Worm (Caenorhabditis elegans) whole organism, midembryonic: ENCODE measurements around the gene nlp-36.

ENCODE experiments used
- T22C8.4 ChIP-seq: fragments of 200-800 bp; sonication (Bioruptor generic); IDR thresholded peaks from 2 replicates; pipeline ENCODE4 v1.3.6; 2022; ENCODE audit warnings: missing genetic modification characterization, missing compliant biosample characterization
- cog-1 ChIP-seq: sonication (generic microtip); optimal IDR thresholded peaks from 2 replicates; lab custom pipeline; 2016; ENCODE audit warnings: missing genetic modification characterization, missing compliant biosample characterization
- flt-1 ChIP-seq: fragments of 200-800 bp; sonication (Bioruptor generic); IDR thresholded peaks from 2 replicates; pipeline ENCODE4 v1.3.6; 2022; ENCODE audit warnings: missing genetic modification characterization, missing compliant biosample characterization
- klf-2 ChIP-seq: fragments of 200-800 bp; sonication (Bioruptor generic); conservative IDR thresholded peaks from 2 replicates; pipeline ENCODE4 v1.3.6; 2022; ENCODE audit warnings: missing genetic modification reagents, missing genetic modification characterization, missing compliant biosample characterization
- med-1 ChIP-seq: sonication (generic microtip); optimal IDR thresholded peaks from 2 replicates; lab custom pipeline; 2017; ENCODE audit warnings: missing genetic modification characterization, mild to moderate bottlenecking, missing compliant biosample characterization, antibody characterized with exemption, missing genetic modification reagents; ENCODE audit not compliant: insufficient read depth
- ref-1 ChIP-seq: fragments of 200-800 bp; sonication (Bioruptor generic); conservative IDR thresholded peaks from 2 replicates; pipeline ENCODE4 v1.3.6; 2022; ENCODE audit warnings: missing genetic modification reagents, missing genetic modification characterization, missing compliant biosample characterization
- tab-1 ChIP-seq: fragments of 200-800 bp; sonication (Bioruptor generic); IDR thresholded peaks from 2 replicates; pipeline ENCODE4 v1.3.6; 2022; ENCODE audit warnings: missing genetic modification characterization, missing compliant biosample characterization
- ztf-23 ChIP-seq: fragments of 200-800 bp; sonication (Bioruptor generic); IDR thresholded peaks from 2 replicates; pipeline ENCODE4 v1.3.6; 2022; ENCODE audit warnings: missing genetic modification reagents, missing genetic modification characterization, missing compliant biosample characterization
- ztf-29 ChIP-seq: fragments of 200-800 bp; sonication (Bioruptor generic); IDR thresholded peaks from 2 replicates; pipeline ENCODE4 v1.3.6; 2022; ENCODE audit warnings: missing genetic modification reagents, missing genetic modification characterization, missing compliant biosample characterization

The nlp-36 gene

ce11 chrIII:9488431-9488830, at the start of gene nlp-36:
Gene nlp-36 (plus strand): TSS chrIII:9488731.
- TF ChIP-seq ztf-29: no peak
- TF ChIP-seq med-1 (GFP tag; lab: Kevin White, UChicago): no peak
- no peak for TF ChIP-seq klf-2
- TF ChIP-seq flt-1: no peak
- TF ChIP-seq cog-1 (tag; lab: Kevin White, UChicago): no peak
- no peak for TF ChIP-seq ztf-23
- TF ChIP-seq ref-1 (GFP tag; lab: Robert Waterston, UW): no peak

ce11 chrIII:9439399-9439798, 49.1 kb upstream of the nlp-36 start, which contains the start of gene F54C8.1:
Gene F54C8.1 (plus strand): TSS chrIII:9439699.
- no peak for TF ChIP-seq cog-1 (tag; lab: Kevin White, UChicago)
- TF ChIP-seq ref-1 (GFP tag; lab: Robert Waterston, UW): no peak
- no peak for TF ChIP-seq klf-2
- no peak for TF ChIP-seq ztf-23
- no peak for TF ChIP-seq flt-1
- no peak for TF ChIP-seq T22C8.4 (GFP tag; lab: Robert Waterston, UW)
- TF ChIP-seq tab-1 (GFP tag; lab: Robert Waterston, UW): no peak
- no peak for TF ChIP-seq ztf-29
- no peak for TF ChIP-seq med-1 (GFP tag; lab: Kevin White, UChicago)

ce11 chrIII:9441133-9441532, 47.4 kb upstream of the nlp-36 start, which contains the start of gene emb-30:
Gene emb-30 (minus strand): TSS chrIII:9441460.
- TF ChIP-seq flt-1 (0 out of 2 replicates have a peak, but pooled peaks have one; percentile 13), klf-2 (no peak)

DNA sequence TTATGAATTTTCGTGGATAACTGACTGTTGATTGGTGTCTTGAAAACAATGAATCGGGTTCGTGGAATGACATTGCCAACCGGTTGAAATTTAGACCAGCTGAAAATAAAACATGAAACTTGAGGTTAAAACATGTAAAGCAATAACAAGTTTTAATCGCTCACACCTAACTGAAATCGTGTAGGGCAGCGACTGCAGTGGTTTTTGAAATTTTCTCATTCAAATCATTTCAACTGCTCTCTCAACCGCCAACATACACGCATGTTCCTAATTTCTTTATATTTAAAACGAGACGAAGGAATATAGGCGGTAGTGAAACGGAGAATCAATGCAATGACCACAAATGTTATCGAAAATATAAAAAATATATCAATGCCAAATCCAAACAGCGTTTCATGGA, 45.7 kb upstream of the nlp-36 start:
- TF ChIP-seq ref-1 (GFP tag; lab: Robert Waterston, UW) (no peak), cog-1 (tag; lab: Kevin White, UChicago) (no peak), klf-2 (no peak)

DNA sequence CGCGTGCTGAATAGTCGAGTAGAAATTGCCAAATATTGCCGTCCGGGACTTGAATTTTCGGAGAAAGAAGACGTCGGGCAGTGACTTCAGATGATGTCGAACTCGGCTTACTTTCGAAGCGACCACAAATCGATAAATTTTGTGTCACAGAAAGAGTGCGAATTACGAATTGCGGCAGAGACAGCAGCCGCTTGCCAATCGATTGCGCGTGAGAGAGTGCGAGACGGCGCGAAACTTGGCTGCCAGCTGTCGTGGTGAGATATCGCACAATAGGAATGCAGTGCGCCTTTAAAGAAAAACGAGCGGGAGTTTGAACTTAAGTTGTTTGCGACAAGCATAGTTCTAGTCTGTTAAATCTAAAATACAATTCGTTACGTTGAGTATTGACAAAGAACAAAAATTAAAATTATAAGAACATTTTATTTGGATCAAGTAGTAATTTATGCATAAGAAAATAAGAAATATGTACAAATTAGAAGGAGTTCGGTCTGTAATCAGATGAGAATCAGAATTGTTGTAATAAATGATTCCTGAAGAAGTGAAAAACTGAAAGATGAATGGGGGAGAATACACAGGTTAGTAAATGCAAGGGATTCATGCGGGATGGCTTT, 45.0 kb upstream of the nlp-36 start, which contains the start of gene pir-2:
pir-2 (minus strand) TSS at position 218 of the 611 bp plus-strand sequence.
- no peak for TF ChIP-seq flt-1
- TF ChIP-seq tab-1 (GFP tag; lab: Robert Waterston, UW): peak; percentile 13; the same call in 1 of the 2 replicates
- peak; percentile 76 for TF ChIP-seq ztf-23
- no peak for TF ChIP-seq ztf-29
- no peak for TF ChIP-seq med-1 (GFP tag; lab: Kevin White, UChicago)
- TF ChIP-seq cog-1 (tag; lab: Kevin White, UChicago): peak; percentile 25
- no peak for TF ChIP-seq ref-1 (GFP tag; lab: Robert Waterston, UW)
- TF ChIP-seq klf-2: no peak
- peak; percentile 98 for TF ChIP-seq T22C8.4 (GFP tag; lab: Robert Waterston, UW)

DNA sequence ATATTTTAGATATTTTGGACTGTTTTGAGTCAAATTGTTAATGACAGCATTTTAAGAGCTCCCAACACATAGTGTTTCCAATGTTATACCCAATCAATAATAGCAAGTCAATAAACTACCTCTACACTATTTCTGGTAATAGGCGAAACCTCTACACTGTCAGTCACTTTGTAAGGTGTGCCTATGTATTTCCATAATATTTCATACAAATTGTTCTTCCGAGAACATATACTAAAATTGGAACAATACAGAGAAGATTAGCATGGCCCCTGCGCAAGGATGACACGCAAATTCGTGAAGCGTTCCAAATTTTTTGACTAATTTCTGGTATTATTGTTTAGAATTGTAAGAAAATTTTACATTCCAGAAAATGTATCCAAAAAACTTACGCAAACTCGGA, 42.8 kb upstream of the nlp-36 start:
- 0 out of 2 replicates have a peak, but pooled peaks have one; percentile 15 for TF ChIP-seq flt-1

- TF ChIP-seq flt-1: peak; percentile 75; the same call in 1 of the 2 replicates
These were observed 40.9 kb upstream of the nlp-36 start for ce11 chrIII:9447634-9448033.

ce11 chrIII:9449831-9450230, 38.7 kb upstream of the nlp-36 start, which contains the start of gene F54C8.6:
Gene F54C8.6 (minus strand): TSS chrIII:9449931.
- TF ChIP-seq flt-1 (no peak), T22C8.4 (GFP tag; lab: Robert Waterston, UW) (no peak), med-1 (GFP tag; lab: Kevin White, UChicago) (no peak), klf-2 (no peak), ztf-23 (no peak), tab-1 (GFP tag; lab: Robert Waterston, UW) (no peak), ref-1 (GFP tag; lab: Robert Waterston, UW) (no peak), ztf-29 (no peak), cog-1 (tag; lab: Kevin White, UChicago) (no peak)

- TF ChIP-seq T22C8.4 (GFP tag; lab: Robert Waterston, UW) (no peak), flt-1 (no peak), tab-1 (GFP tag; lab: Robert Waterston, UW) (no peak), ref-1 (GFP tag; lab: Robert Waterston, UW) (no peak), klf-2 (no peak), ztf-23 (no peak)
These were observed 37.6 kb upstream of the nlp-36 start for ce11 chrIII:9450933-9451332.

ce11 chrIII:9453962-9454361, 34.6 kb upstream of the nlp-36 start, which contains the start of gene F54C8.7:
Gene F54C8.7 (minus strand): TSS chrIII:9454062.
- TF ChIP-seq tab-1 (GFP tag; lab: Robert Waterston, UW): no peak
- no peak for TF ChIP-seq cog-1 (tag; lab: Kevin White, UChicago)
- no peak for TF ChIP-seq ref-1 (GFP tag; lab: Robert Waterston, UW)
- TF ChIP-seq ztf-23: no peak
- TF ChIP-seq ztf-29: no peak
- no peak for TF ChIP-seq klf-2
- no peak for TF ChIP-seq med-1 (GFP tag; lab: Kevin White, UChicago)

DNA sequence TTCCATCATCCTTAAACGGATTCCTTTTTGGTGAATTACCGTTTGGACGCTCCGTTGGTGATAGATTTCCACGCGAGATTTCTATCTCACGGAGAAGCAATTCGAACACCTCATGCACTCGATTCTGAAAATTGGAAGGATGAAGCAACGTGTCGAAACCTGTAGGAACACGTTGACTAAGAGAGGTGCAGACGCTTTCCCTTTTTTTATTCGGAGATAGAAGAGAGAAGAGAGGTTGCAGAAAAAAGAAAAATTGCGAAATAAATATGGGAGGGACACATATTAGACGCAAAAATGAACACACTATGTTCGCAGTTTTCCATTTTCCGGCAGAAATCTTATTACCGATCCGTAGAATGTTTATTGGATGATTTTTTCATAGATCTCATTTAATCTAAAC, 33.8 kb upstream of the nlp-36 start:
- no peak for TF ChIP-seq klf-2
